Fruit fly (Drosophila melanogaster): Measurements from ENCODE around the gene CG7168.
A peak's percentile ranks its signal among the peaks of the same experiment; 100 is the strongest.

The CG7168 gene

DNA sequence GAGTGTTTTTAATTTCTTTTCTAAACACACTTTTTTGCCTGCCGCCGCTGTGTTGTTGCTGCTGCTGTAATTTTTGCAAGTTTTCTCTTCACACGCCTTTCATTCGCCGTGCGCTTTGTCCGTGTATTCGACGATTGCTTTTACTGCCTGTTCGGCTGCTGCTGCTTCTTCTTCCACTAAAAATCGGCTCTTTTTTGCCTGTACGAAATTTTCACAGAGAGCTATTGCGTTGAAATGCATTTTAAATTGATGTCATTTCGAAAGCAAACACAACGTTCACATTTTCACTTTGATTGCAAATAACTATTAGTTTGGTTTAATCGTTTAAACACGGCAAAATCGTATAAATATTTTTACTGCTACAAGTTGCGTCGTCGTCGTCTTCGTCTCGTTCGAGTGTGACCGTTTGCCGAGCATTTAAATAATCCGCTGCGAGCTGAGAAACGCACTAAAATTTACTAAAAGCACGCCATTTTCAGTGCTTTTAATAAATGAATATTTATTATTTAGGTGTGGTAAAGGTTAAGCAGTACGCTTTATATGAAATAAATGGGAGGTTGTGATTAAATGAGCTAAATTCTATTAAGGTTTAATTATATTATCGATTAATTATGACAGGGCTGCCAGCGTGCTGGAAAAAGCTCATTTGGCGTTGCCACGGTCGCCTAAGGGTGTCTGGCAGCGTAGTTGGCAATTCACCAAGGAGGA lies 26.6 kb downstream of the CG7168 start, which contains the start of the genes Ssdp and CG7985 (continued):
- TF ChIP-seq CG7839 (tag; optimal IDR thresholded peaks at IDR 0.05) (no peak), CG2889 (GFP tag; IDR thresholded peaks at IDR 0.05) (no peak), E2f2 (GFP tag; IDR thresholded peaks at IDR 0.05) (no peak), Hmr (GFP tag; optimal IDR thresholded peaks at IDR 0.05) (peak; percentile 54), ro (GFP tag; IDR thresholded peaks at IDR 0.05) (no peak), CG12659 (GFP tag; optimal IDR thresholded peaks at IDR 0.05) (peak; percentile 74), CG31388 (GFP tag; optimal IDR thresholded peaks at IDR 0.05) (no peak), CG11504 (tag; optimal IDR thresholded peaks at IDR 0.05) (no peak), CG17186 (GFP tag; optimal IDR thresholded peaks at IDR 0.05) (no peak), Abd-B (GFP tag; optimal IDR thresholded peaks at IDR 0.05) (peak; percentile 49), kay (GFP tag; optimal IDR thresholded peaks at IDR 0.05) (no peak), Camta (GFP tag; optimal IDR thresholded peaks at IDR 0.05) (no peak), CG1529 (GFP tag; optimal IDR thresholded peaks at IDR 0.05) (no peak), Hsf (GFP tag; optimal IDR thresholded peaks at IDR 0.05) (peak; percentile 11), CG10431 (GFP tag; optimal IDR thresholded peaks at IDR 0.05) (no peak), unc-4 (GFP tag; IDR thresholded peaks at IDR 0.05; ENCODE audit: partially characterized antibody) (no peak), Adf1 (GFP tag; IDR thresholded peaks at IDR 0.05) (no peak), ttk (GFP tag; IDR thresholded peaks at IDR 0.05) (no peak), pnt (GFP tag; optimal IDR thresholded peaks at IDR 0.05) (no peak), trem (tag; optimal IDR thresholded peaks at IDR 0.05) (peak; percentile 64), CG11456 (GFP tag; IDR thresholded peaks at IDR 0.05) (no peak), CG15514 (GFP tag; optimal IDR thresholded peaks at IDR 0.05) (peak; percentile 60), BEAF-32 (GFP tag; optimal IDR thresholded peaks at IDR 0.05) (peak; percentile 66), CG14710 (tag; optimal IDR thresholded peaks at IDR 0.05) (peak; percentile 47), stwl (tag; optimal IDR thresholded peaks at IDR 0.05) (peak; percentile 4), pzg (GFP tag; optimal IDR thresholded peaks at IDR 0.05) (peak; percentile 87), al (GFP tag; IDR thresholded peaks at IDR 0.05) (no peak), YL-1 (GFP tag; optimal IDR thresholded peaks at IDR 0.05) (peak; percentile 42), CG4404 (GFP tag; IDR thresholded peaks at IDR 0.05) (no peak), CG9817 (tag; optimal IDR thresholded peaks at IDR 0.05) (no peak), CG1603 (tag; optimal IDR thresholded peaks at IDR 0.05) (peak; percentile 27), CG1792 (GFP tag; optimal IDR thresholded peaks at IDR 0.05) (no peak), eyg (GFP tag; optimal IDR thresholded peaks at IDR 0.05) (no peak), tgo (GFP tag; IDR thresholded peaks at IDR 0.05) (no peak), twi (tag; optimal IDR thresholded peaks at IDR 0.05) (no peak), peb (GFP tag; IDR thresholded peaks at IDR 0.05) (no peak), gfzf (GFP tag; optimal IDR thresholded peaks at IDR 0.05) (peak; percentile 81), exex (tag; optimal IDR thresholded peaks at IDR 0.05) (no peak), toy (GFP tag; IDR thresholded peaks at IDR 0.05) (no peak), onecut (GFP tag; IDR thresholded peaks at IDR 0.05) (peak; percentile 86)

DNA sequence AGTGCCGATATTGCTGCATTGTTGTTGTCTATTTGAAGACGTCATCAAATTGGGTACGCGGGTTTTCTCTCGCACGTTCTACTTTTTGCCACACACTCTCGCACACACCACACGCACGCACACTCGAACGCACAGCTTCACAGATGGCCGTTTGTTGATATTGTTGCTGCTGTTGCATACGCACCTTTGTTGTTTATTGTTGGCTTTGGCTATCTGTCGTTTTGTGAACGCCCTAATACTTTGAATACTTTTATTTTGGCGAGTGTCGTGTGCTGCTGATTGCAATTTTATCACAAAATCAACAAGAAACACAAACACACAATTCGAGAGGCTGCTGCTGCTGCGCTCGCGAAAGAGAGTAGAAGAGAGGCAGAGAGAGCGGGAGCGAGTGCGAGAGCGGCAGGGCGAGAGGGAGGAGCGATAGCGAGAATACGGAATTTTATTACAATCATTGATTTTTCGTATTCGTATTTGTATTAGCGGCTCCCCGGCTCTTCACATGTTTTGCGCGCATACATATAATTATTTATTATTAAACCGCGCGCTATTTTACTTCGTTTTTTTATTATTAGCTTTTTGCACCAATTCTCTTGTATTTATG lies 27.3 kb downstream of the CG7168 start:
- TF ChIP-seq sens (GFP tag) (peak; percentile 90), jigr1 (GFP tag; IDR thresholded peaks at IDR 0.05) (no peak), Jarid2 (GFP tag; optimal IDR thresholded peaks at IDR 0.05) (no peak), mld (GFP tag; IDR thresholded peaks at IDR 0.05; ENCODE audit: partially characterized antibody) (no peak), TFAM (GFP tag; optimal IDR thresholded peaks at IDR 0.05) (no peak), knrl (GFP tag; IDR thresholded peaks at IDR 0.05; ENCODE audit: partially characterized antibody) (no peak), org-1 (GFP tag; optimal IDR thresholded peaks at IDR 0.05) (peak; percentile 67), pnt (GFP tag; optimal IDR thresholded peaks at IDR 0.05) (no peak), ash1 (GFP tag; optimal IDR thresholded peaks at IDR 0.05) (no peak), CG7987 (GFP tag; optimal IDR thresholded peaks at IDR 0.05) (peak; percentile 76), HLHmδ (GFP tag; optimal IDR thresholded peaks at IDR 0.05) (no peak), gsb-n (tag; optimal IDR thresholded peaks at IDR 0.05) (no peak)

Measured in whole organism, embryonic.